In genomic region chrIV:1619519-1620311, ce11 we compare ENCODE assay signal across 6 worm cellular contexts.
TF ChIP-seq lines count a peak whose summit lies in the region.

TSS of gene nhr-92 (plus strand) at chrIV:1620094.

TF ChIP-seq in whole organism, L1 larva, 84 proteins besides CTCF, POLR2A, EP300 and RAD21:
- TF ChIP-seq lin-35 (GFP tag; optimal IDR thresholded peaks at IDR 0.05; lab: Kevin White, UChicago) = peak in 1 of 2 experiments; percentile 33
- TF ChIP-seq mef-2 (tag; optimal IDR thresholded peaks at IDR 0.05; lab: Kevin White, UChicago) = no peak
- TF ChIP-seq efl-1 (optimal IDR thresholded peaks at IDR 0.05; lab: Kevin White, UChicago) = no peak
- TF ChIP-seq efl-1 (GFP tag; optimal IDR thresholded peaks at IDR 0.05 in 1 of 2; lab: Kevin White, UChicago) = peak in 1 of 2 experiments; percentile 62
- peak; percentile 57 for TF ChIP-seq blmp-1 (tag; optimal IDR thresholded peaks at IDR 0.05; lab: Kevin White, UChicago)
- no peak for TF ChIP-seq unc-98 (GFP tag; IDR thresholded peaks at IDR 0.05; lab: Robert Waterston, UW)
- no peak for TF ChIP-seq tbx-2 (tag; optimal IDR thresholded peaks at IDR 0.05; lab: Kevin White, UChicago)

TF ChIP-seq in whole organism, L3 larva, 47 proteins besides CTCF, POLR2A, EP300 and RAD21:
- TF ChIP-seq nhr-12 (tag; optimal IDR thresholded peaks at IDR 0.05; lab: Kevin White, UChicago) (no peak), ceh-28 (tag; optimal IDR thresholded peaks at IDR 0.05; lab: Kevin White, UChicago) (peak; percentile 95), nhr-77 (tag; optimal IDR thresholded peaks at IDR 0.05; lab: Kevin White, UChicago) (no peak), elt-2 (tag; optimal IDR thresholded peaks at IDR 0.05; lab: Kevin White, UChicago) (peak; percentile 38), nhr-43 (tag; optimal IDR thresholded peaks at IDR 0.05; lab: Kevin White, UChicago; ENCODE audit: poor library complexity, severe bottlenecking) (no peak), nhr-76 (tag; optimal IDR thresholded peaks at IDR 0.05; lab: Kevin White, UChicago) (no peak), pha-4 (tag; optimal IDR thresholded peaks at IDR 0.05; lab: Kevin White, UChicago) (peak; percentile 34)

TF ChIP-seq in whole organism, L4 larva, 104 proteins besides CTCF, POLR2A, EP300 and RAD21:
- TF ChIP-seq hlh-30 (tag; optimal IDR thresholded peaks at IDR 0.05; lab: Kevin White, UChicago; ENCODE audit: insufficient read depth) = peak; percentile 37
- TF ChIP-seq hlh-11 (tag; optimal IDR thresholded peaks at IDR 0.05; lab: Kevin White, UChicago) = peak; percentile 8
- peak; percentile 99 for TF ChIP-seq nhr-28 (tag; optimal IDR thresholded peaks at IDR 0.05; lab: Kevin White, UChicago)
- no peak for TF ChIP-seq unc-130 (GFP tag; optimal IDR thresholded peaks at IDR 0.05; lab: Kevin White, UChicago)
- peak; percentile 53 for TF ChIP-seq dve-1 (tag; optimal IDR thresholded peaks at IDR 0.05; lab: Kevin White, UChicago; ENCODE audit: insufficient read depth)
- no peak for TF ChIP-seq daf-16 (GFP tag; optimal IDR thresholded peaks at IDR 0.05; lab: Kevin White, UChicago)
- peak; percentile 89 for TF ChIP-seq daf-16 (tag; optimal IDR thresholded peaks at IDR 0.05; lab: Kevin White, UChicago)
- TF ChIP-seq mep-1 (tag; optimal IDR thresholded peaks at IDR 0.05; lab: Kevin White, UChicago) = no peak
- TF ChIP-seq ceh-28 (tag; optimal IDR thresholded peaks at IDR 0.05; lab: Kevin White, UChicago) = peak; percentile 91
- peak; percentile 47 for TF ChIP-seq aha-1 (tag; lab: Kevin White, UChicago)
- TF ChIP-seq nhr-42 (GFP tag; IDR thresholded peaks at IDR 0.05; lab: Robert Waterston, UW) = no peak
- TF ChIP-seq pqm-1 (tag; optimal IDR thresholded peaks at IDR 0.05; lab: Kevin White, UChicago) = no peak
- TF ChIP-seq jun-1 (tag; optimal IDR thresholded peaks at IDR 0.05; lab: Kevin White, UChicago) = no peak
- TF ChIP-seq fkh-10 (GFP tag; optimal IDR thresholded peaks at IDR 0.05; lab: Kevin White, UChicago) = no peak
- no peak for TF ChIP-seq F10B5.3 (tag; optimal IDR thresholded peaks at IDR 0.05; lab: Kevin White, UChicago)
- TF ChIP-seq mes-2 (tag; optimal IDR thresholded peaks at IDR 0.05; lab: Kevin White, UChicago; ENCODE audit: poor library complexity, severe bottlenecking) = peak; percentile 29

TF ChIP-seq in whole organism, late embryonic, 69 proteins besides CTCF, POLR2A, EP300 and RAD21:
- TF ChIP-seq pha-2 (tag; optimal IDR thresholded peaks at IDR 0.05; lab: Kevin White, UChicago) (no peak), hlh-6 (tag; optimal IDR thresholded peaks at IDR 0.05; lab: Kevin White, UChicago) (no peak), elt-2 (tag; optimal IDR thresholded peaks at IDR 0.05; lab: Kevin White, UChicago) (peak; percentile 15)

TF ChIP-seq in whole organism, midembryonic, 9 proteins besides CTCF, POLR2A, EP300 and RAD21:
- peak; percentile 81 for TF ChIP-seq T22C8.4 (GFP tag; IDR thresholded peaks at IDR 0.05; lab: Robert Waterston, UW)
- no peak for TF ChIP-seq ztf-29 (GFP tag; IDR thresholded peaks at IDR 0.05; lab: Robert Waterston, UW)
- TF ChIP-seq tab-1 (GFP tag; IDR thresholded peaks at IDR 0.05; lab: Robert Waterston, UW) = no peak

TF ChIP-seq in whole organism, young adult, 124 proteins besides CTCF, POLR2A, EP300 and RAD21:
- TF ChIP-seq fkh-3 (tag; optimal IDR thresholded peaks at IDR 0.05; lab: Kevin White, UChicago) (no peak), F22D6.2 (tag; optimal IDR thresholded peaks at IDR 0.05; lab: Kevin White, UChicago) (no peak), dpff-1 (tag; optimal IDR thresholded peaks at IDR 0.05; lab: Kevin White, UChicago) (no peak), dox-1 (GFP tag; IDR thresholded peaks at IDR 0.05; lab: Robert Waterston, UW) (no peak), nhr-80 (tag; optimal IDR thresholded peaks at IDR 0.05; lab: Kevin White, UChicago) (peak; percentile 13), cebp-2 (GFP tag; IDR thresholded peaks at IDR 0.05; lab: Robert Waterston, UW) (no peak), repo-1 (tag; optimal IDR thresholded peaks at IDR 0.05; lab: Kevin White, UChicago) (no peak), sptf-2 (GFP tag; optimal IDR thresholded peaks at IDR 0.05; lab: Kevin White, UChicago) (no peak), nhr-90 (tag; optimal IDR thresholded peaks at IDR 0.05; lab: Kevin White, UChicago) (no peak), ceh-91 (GFP tag; IDR thresholded peaks at IDR 0.05; lab: Robert Waterston, UW) (no peak), pha-4 (tag; optimal IDR thresholded peaks at IDR 0.05; lab: Kevin White, UChicago) (no peak), mes-4 (tag; optimal IDR thresholded peaks at IDR 0.05; lab: Kevin White, UChicago) (no peak), hmg-1.2 (GFP tag; IDR thresholded peaks at IDR 0.05; lab: Robert Waterston, UW) (peak; percentile 11; the same call in 1 of the 2 replicates), ztf-18 (tag; optimal IDR thresholded peaks at IDR 0.05; lab: Kevin White, UChicago) (no peak), B0035.1 (tag; optimal IDR thresholded peaks at IDR 0.05; lab: Kevin White, UChicago) (no peak), lsy-27 (tag; optimal IDR thresholded peaks at IDR 0.05; lab: Kevin White, UChicago; ENCODE audit: borderline replicate concordance, insufficient read depth) (no peak), attf-5 (GFP tag; optimal IDR thresholded peaks at IDR 0.05; lab: Kevin White, UChicago) (peak; percentile 7), zfh-2 (GFP tag; conservative IDR thresholded peaks at IDR 0.05; lab: Robert Waterston, UW) (no peak), lir-1 (GFP tag; conservative IDR thresholded peaks at IDR 0.05; lab: Robert Waterston, UW) (no peak), K12H6.12 (tag; optimal IDR thresholded peaks at IDR 0.05; lab: Kevin White, UChicago) (no peak), ceh-27 (GFP tag; optimal IDR thresholded peaks at IDR 0.05; lab: Kevin White, UChicago) (no peak), ama-1 (optimal IDR thresholded peaks at IDR 0.05; lab: Kevin White, UChicago) (no peak), ama-1 (GFP tag; optimal IDR thresholded peaks at IDR 0.05; lab: Kevin White, UChicago) (no peak), hmg-20 (GFP tag; IDR thresholded peaks at IDR 0.05; lab: Robert Waterston, UW) (no peak), ccch-3 (GFP tag; optimal IDR thresholded peaks at IDR 0.05; lab: Kevin White, UChicago) (no peak)
TF ChIP-seq in whole organism, young adult: peak in this region for 3.
